Worm (Caenorhabditis elegans): Measurements from ENCODE around the gene faah-5.
A peak's percentile ranks its signal among the peaks of the same experiment; 100 is the strongest.

The faah-5 gene

ce11 chrIII:11907177-11907576, 15.9 kb upstream of the faah-5 start, which contains the start of gene sdz-33 (continued):
- TF ChIP-seq dmd-9 (GFP tag; IDR thresholded peaks at IDR 0.05) (no peak), spr-3 (GFP tag; optimal IDR thresholded peaks at IDR 0.05) (no peak), saeg-2 (GFP tag; IDR thresholded peaks at IDR 0.05) (no peak), mes-2 (tag; optimal IDR thresholded peaks at IDR 0.05; ENCODE audit: poor library complexity, severe bottlenecking) (no peak), ztf-11 (tag; optimal IDR thresholded peaks at IDR 0.05) (no peak)

- no peak for TF ChIP-seq zip-11 (GFP tag; IDR thresholded peaks at IDR 0.05)
- TF ChIP-seq spr-1 (tag; optimal IDR thresholded peaks at IDR 0.05), result no peak
- TF ChIP-seq lin-13 (GFP tag; optimal IDR thresholded peaks at IDR 0.05), result no peak
- TF ChIP-seq set-16 (GFP tag; IDR thresholded peaks at IDR 0.05), result peak; percentile 79
- TF ChIP-seq hlh-30 (tag; optimal IDR thresholded peaks at IDR 0.05; ENCODE audit: insufficient read depth), result no peak
These were observed 11.5 kb upstream of the faah-5 start for ce11 chrIII:11902782-11903181.

ce11 chrIII:11900022-11900421, 8.8 kb upstream of the faah-5 start:
- TF ChIP-seq aha-1 (tag), result no peak
- TF ChIP-seq sdz-12 (GFP tag; optimal IDR thresholded peaks at IDR 0.05), result no peak
- no peak for TF ChIP-seq spr-3 (GFP tag; optimal IDR thresholded peaks at IDR 0.05)
- no peak for TF ChIP-seq madf-5 (GFP tag; IDR thresholded peaks at IDR 0.05)
- TF ChIP-seq ztf-7 (tag; optimal IDR thresholded peaks at IDR 0.05), result no peak
- no peak for TF ChIP-seq lir-3 (tag; optimal IDR thresholded peaks at IDR 0.05)

ce11 chrIII:11898169-11898568, 6.9 kb upstream of the faah-5 start, which contains the start of gene tsen-2:
Gene tsen-2 (minus strand): TSS chrIII:11898269.
- TF ChIP-seq egl-43 (GFP tag; IDR thresholded peaks at IDR 0.05), result no peak
- TF ChIP-seq aly-2 (tag; optimal IDR thresholded peaks at IDR 0.05), result no peak
- TF ChIP-seq hif-1 (tag; optimal IDR thresholded peaks at IDR 0.05), result no peak
- TF ChIP-seq unc-39 (tag; optimal IDR thresholded peaks at IDR 0.05), result no peak
- TF ChIP-seq saeg-2 (GFP tag; IDR thresholded peaks at IDR 0.05), result no peak
- no peak for TF ChIP-seq tra-1 (GFP tag; IDR thresholded peaks at IDR 0.05)
- no peak for TF ChIP-seq duxl-1 (tag; optimal IDR thresholded peaks at IDR 0.05; ENCODE audit: poor library complexity)
- TF ChIP-seq dmd-8 (GFP tag; IDR thresholded peaks at IDR 0.05), result no peak
- no peak for TF ChIP-seq zip-11 (GFP tag; IDR thresholded peaks at IDR 0.05)
- TF ChIP-seq nhr-28 (tag; optimal IDR thresholded peaks at IDR 0.05), result no peak
- no peak for TF ChIP-seq ztf-11 (tag; optimal IDR thresholded peaks at IDR 0.05)
- no peak for TF ChIP-seq snpc-4 (tag; optimal IDR thresholded peaks at IDR 0.05)
- no peak for TF ChIP-seq set-16 (GFP tag; IDR thresholded peaks at IDR 0.05)
- TF ChIP-seq ztf-7 (tag; optimal IDR thresholded peaks at IDR 0.05), result no peak
- no peak for TF ChIP-seq hlh-30 (tag; optimal IDR thresholded peaks at IDR 0.05; ENCODE audit: insufficient read depth)
- no peak for TF ChIP-seq ceh-44 (GFP tag; IDR thresholded peaks at IDR 0.05)
- TF ChIP-seq ctbp-1 (GFP tag; IDR thresholded peaks at IDR 0.05), result no peak
- TF ChIP-seq rbr-2 (tag; optimal IDR thresholded peaks at IDR 0.05), result no peak
- no peak for TF ChIP-seq Y5F2A.4 (GFP tag; optimal IDR thresholded peaks at IDR 0.05)

ce11 chrIII:11896652-11897051, 5.4 kb upstream of the faah-5 start:
- TF ChIP-seq egl-43 (GFP tag; IDR thresholded peaks at IDR 0.05) (no peak), fkh-10 (GFP tag; optimal IDR thresholded peaks at IDR 0.05) (no peak), duxl-1 (tag; optimal IDR thresholded peaks at IDR 0.05; ENCODE audit: poor library complexity) (no peak), Y105C5A.15 (GFP tag; IDR thresholded peaks at IDR 0.05) (no peak), skn-1 (tag; optimal IDR thresholded peaks at IDR 0.05) (no peak), madf-5 (GFP tag; IDR thresholded peaks at IDR 0.05) (no peak), dpl-1 (GFP tag; optimal IDR thresholded peaks at IDR 0.05) (no peak), tag-97 (GFP tag; IDR thresholded peaks at IDR 0.05) (no peak)

Data from whole organism, L4 larva.